Fruit fly (Drosophila melanogaster) whole organism, pupa: ENCODE data around the gene CG13047.

Source experiments
- CG12605 ChIP-seq: fragments of 200-800 bp; sonication (Bioruptor generic); IDR thresholded peaks from 2 replicates; pipeline ENCODE4 v1.3.6; 2022; ENCODE audit warnings: missing biosample characterization, missing genetic modification characterization
- CG14655 ChIP-seq: fragments of 200-800 bp; sonication (Bioruptor generic); optimal IDR thresholded peaks from 3 replicates; lab custom pipeline; 2017; ENCODE audit warnings: mild to moderate bottlenecking, missing biosample characterization, missing genetic modification reagents, missing genetic modification characterization
- CG17806 ChIP-seq: fragments of 200-800 bp; sonication (Bioruptor generic); optimal IDR thresholded peaks from 2 replicates; lab custom pipeline; 2018; ENCODE audit warnings: missing biosample characterization, mild to moderate bottlenecking, missing genetic modification characterization, moderate library complexity
- CG32121 ChIP-seq: fragments of 200-800 bp; sonication (Bioruptor generic); IDR thresholded peaks from 2 replicates; pipeline ENCODE4 v1.3.6; 2022; ENCODE audit warnings: missing biosample characterization, missing genetic modification characterization
- CG34367 ChIP-seq: fragments of 200-800 bp; sonication (Bioruptor generic); optimal IDR thresholded peaks from 2 replicates; lab custom pipeline; 2018; ENCODE audit warnings: missing biosample characterization, mild to moderate bottlenecking, missing genetic modification characterization
- CG4496 ChIP-seq: fragments of 200-800 bp; sonication (Bioruptor generic); IDR thresholded peaks from 3 replicates; pipeline ENCODE4 v1.3.6; 2022; ENCODE audit warnings: missing biosample characterization, missing genetic modification characterization
- CG8159 ChIP-seq: fragments of 200-800 bp; sonication (Bioruptor generic); optimal IDR thresholded peaks from 3 replicates; lab custom pipeline; 2018; ENCODE audit warnings: missing biosample characterization, mild to moderate bottlenecking, missing genetic modification characterization, moderate library complexity
- CG8301 ChIP-seq: fragments of 200-800 bp; sonication (Bioruptor generic); optimal IDR thresholded peaks from 2 replicates; lab custom pipeline; 2018; ENCODE audit warnings: missing biosample characterization, mild to moderate bottlenecking, missing genetic modification characterization
- CG9948 ChIP-seq: fragments of 200-800 bp; sonication (Bioruptor generic); optimal IDR thresholded peaks from 2 replicates; lab custom pipeline; 2018; ENCODE audit warnings: missing biosample characterization, mild to moderate bottlenecking, missing genetic modification characterization, moderate library complexity
- EcR ChIP-seq: fragments of 200-800 bp; sonication (Bioruptor generic); optimal IDR thresholded peaks from 3 replicates; lab custom pipeline; 2019; ENCODE audit warnings: missing biosample characterization, missing genetic modification characterization, mild to moderate bottlenecking, moderate library complexity, missing genetic modification reagents
- Ets98B ChIP-seq: fragments of 200-800 bp; sonication (Bioruptor generic); IDR thresholded peaks from 2 replicates; pipeline ENCODE4 v1.3.6; 2022; ENCODE audit warnings: missing biosample characterization, missing genetic modification characterization
- Pif1B ChIP-seq: fragments of 200-800 bp; sonication (Bioruptor generic); optimal IDR thresholded peaks from 3 replicates; lab custom pipeline; 2016; ENCODE audit warnings: missing biosample characterization, missing genetic modification characterization
- fd96Ca ChIP-seq: fragments of 200-800 bp; sonication (Bioruptor generic); IDR thresholded peaks from 3 replicates; pipeline ENCODE4 v1.3.6; 2022; ENCODE audit warnings: missing biosample characterization, missing genetic modification characterization
- gl ChIP-seq: fragments of 200-800 bp; sonication (Bioruptor generic); optimal IDR thresholded peaks from 2 replicates; lab custom pipeline; 2018; ENCODE audit warnings: missing biosample characterization, mild to moderate bottlenecking, missing genetic modification characterization
- rn ChIP-seq: fragments of 200-800 bp; sonication (Bioruptor generic); IDR thresholded peaks from 2 replicates; pipeline ENCODE4 v1.3.6; 2022; ENCODE audit warnings: missing biosample characterization, missing genetic modification characterization

CG13047 gene

dm6 chr3L:16257118-16257627, 28.0 kb downstream of the CG13047 start, which contains the start of gene CG13054:
CG13054 (minus strand) TSS chr3L:16257191.
- TF ChIP-seq CG4496 (0 out of 3 replicates have a peak, but pooled peaks have one; percentile 48), CG14655 (GFP tag; lab: Kevin White, UChicago) (no peak), CG12605 (peak; percentile 65; the same call in 1 of the 2 replicates)
- TF ChIP-seq, all 21 proteins: peak for 2

dm6 chr3L:16252255-16252654, 32.9 kb downstream of the CG13047 start, which contains the start of gene CG13055:
CG13055 (minus strand) TSS chr3L:16252355.
- TF ChIP-seq CG8159 (tag; lab: Kevin White, UChicago) (no peak), fd96Ca (GFP tag; lab: Robert Waterston, UW) (no peak), EcR (GFP tag; lab: Kevin White, UChicago) (no peak), CG9948 (tag; lab: Kevin White, UChicago) (no peak), CG17806 (tag; lab: Kevin White, UChicago) (no peak), CG14655 (GFP tag; lab: Kevin White, UChicago) (no peak), CG8301 (tag; lab: Kevin White, UChicago) (no peak), CG4496 (no peak), rn (GFP tag; lab: Robert Waterston, UW) (no peak), Ets98B (GFP tag; lab: Robert Waterston, UW) (no peak), CG34367 (tag; lab: Kevin White, UChicago) (no peak), CG32121 (GFP tag; lab: Robert Waterston, UW) (no peak), gl (tag; lab: Kevin White, UChicago) (no peak)

dm6 chr3L:16241296-16241695, 43.9 kb downstream of the CG13047 start:
- TF ChIP-seq CG34367 (tag; lab: Kevin White, UChicago) = no peak
- peak; percentile 79 for TF ChIP-seq EcR (GFP tag; lab: Kevin White, UChicago)
- TF ChIP-seq Pif1B (GFP tag; lab: Kevin White, UChicago) = no peak
- no peak for TF ChIP-seq CG9948 (tag; lab: Kevin White, UChicago)
